3 fruit fly cellular contexts compared by ENCODE assay signal in genomic region chr2L:2585285-2585684, dm6.
TF ChIP-seq lines count a peak whose summit lies in the region.

Gene Drp1 (minus strand): TSS chr2L:2585430.

TF ChIP-seq in whole organism, adult, 20 proteins besides CTCF, POLR2A, EP300 and RAD21 (continued from another document):
- peak; percentile 1 for TF ChIP-seq CG7045 (GFP tag; optimal IDR thresholded peaks at IDR 0.05; lab: Kevin White, UChicago)
- TF ChIP-seq kay (GFP tag; lab: Kevin White, UChicago; ENCODE audit: borderline replicate concordance), result no peak
TF ChIP-seq in whole organism, adult: peak in this region for 12.

TF ChIP-seq in whole organism, embryonic, 481 proteins besides CTCF, POLR2A, EP300 and RAD21 (continued from another document and continues in another):
- TF ChIP-seq tna (GFP tag; IDR thresholded peaks at IDR 0.05; lab: Robert Waterston, UW; ENCODE audit: partially characterized antibody) (peak; percentile 58; the same call in 1 of the 2 replicates), CkIIα-i1 (GFP tag; IDR thresholded peaks at IDR 0.05; lab: Robert Waterston, UW) (no peak), CG13123 (GFP tag; optimal IDR thresholded peaks at IDR 0.05; lab: Kevin White, UChicago) (no peak), ci (GFP tag; IDR thresholded peaks at IDR 0.05; lab: Robert Waterston, UW) (peak; percentile 60; the same call in 1 of the 3 replicates), scrt (GFP tag; optimal IDR thresholded peaks at IDR 0.05; lab: Kevin White, UChicago) (no peak), lilli (GFP tag; optimal IDR thresholded peaks at IDR 0.05; lab: Kevin White, UChicago) (peak; percentile 64), sima (GFP tag; optimal IDR thresholded peaks at IDR 0.05; lab: Kevin White, UChicago) (no peak), CG18476 (GFP tag; optimal IDR thresholded peaks at IDR 0.05; lab: Kevin White, UChicago) (no peak), oc (tag; optimal IDR thresholded peaks at IDR 0.05; lab: Kevin White, UChicago) (no peak), Dfd (GFP tag; optimal IDR thresholded peaks at IDR 0.05; lab: Kevin White, UChicago) (no peak), HLH54F (GFP tag; optimal IDR thresholded peaks at IDR 0.05; lab: Kevin White, UChicago) (peak; percentile 60), chm (GFP tag; IDR thresholded peaks at IDR 0.05; lab: Robert Waterston, UW) (peak; percentile 61; the same call in 1 of the 2 replicates), dmrt99B (tag; optimal IDR thresholded peaks at IDR 0.05; lab: Kevin White, UChicago) (no peak), Adf1 (GFP tag; IDR thresholded peaks at IDR 0.05; lab: Robert Waterston, UW) (no peak), CG15601 (tag; optimal IDR thresholded peaks at IDR 0.05; lab: Kevin White, UChicago) (peak; percentile 24), CG10366 (GFP tag; IDR thresholded peaks at IDR 0.05; lab: Robert Waterston, UW) (no peak), wek (GFP tag; optimal IDR thresholded peaks at IDR 0.05; lab: Kevin White, UChicago) (no peak), chinmo (GFP tag; IDR thresholded peaks at IDR 0.05; lab: Robert Waterston, UW; ENCODE audit: partially characterized antibody) (0 out of 4 replicates have a peak, but pooled peaks have one; percentile 70), az2 (GFP tag; optimal IDR thresholded peaks at IDR 0.05; lab: Kevin White, UChicago) (peak; percentile 14), CG7271 (tag; optimal IDR thresholded peaks at IDR 0.05; lab: Kevin White, UChicago) (no peak), E2f2 (GFP tag; IDR thresholded peaks at IDR 0.05; lab: Robert Waterston, UW) (peak; percentile 99), CG5953 (GFP tag; IDR thresholded peaks at IDR 0.05; lab: Robert Waterston, UW) (no peak), lab (GFP tag; optimal IDR thresholded peaks at IDR 0.05; lab: Kevin White, UChicago) (no peak), Dek (tag; optimal IDR thresholded peaks at IDR 0.05; lab: Kevin White, UChicago) (no peak), CG18599 (GFP tag; optimal IDR thresholded peaks at IDR 0.05; lab: Kevin White, UChicago) (no peak), CG12391 (tag; optimal IDR thresholded peaks at IDR 0.05; lab: Kevin White, UChicago) (peak; percentile 9), wdn (GFP tag; IDR thresholded peaks at IDR 0.05; lab: Robert Waterston, UW) (0 out of 2 replicates have a peak, but pooled peaks have one; percentile 23), mirr (GFP tag; optimal IDR thresholded peaks at IDR 0.05; lab: Kevin White, UChicago) (peak; percentile 22), CG6689 (GFP tag; IDR thresholded peaks at IDR 0.05; lab: Robert Waterston, UW) (no peak), sens (GFP tag; lab: Kevin White, UChicago) (peak; percentile 82), ase (GFP tag; IDR thresholded peaks at IDR 0.05; lab: Robert Waterston, UW) (no peak), en (GFP tag; optimal IDR thresholded peaks at IDR 0.05; lab: Kevin White, UChicago) (no peak), pan (optimal IDR thresholded peaks at IDR 0.05; lab: Kevin White, UChicago) (no peak), pan (GFP tag; optimal IDR thresholded peaks at IDR 0.05 in 1 of 2, IDR thresholded peaks at IDR 0.05 in 1 of 2) (peak in 1 of 2 experiments; percentile 51), gem (tag; optimal IDR thresholded peaks at IDR 0.05; lab: Kevin White, UChicago) (no peak), Oli (tag; optimal IDR thresholded peaks at IDR 0.05; lab: Kevin White, UChicago) (no peak), Usf (GFP tag; optimal IDR thresholded peaks at IDR 0.05; lab: Kevin White, UChicago) (no peak), TFAM (GFP tag; optimal IDR thresholded peaks at IDR 0.05; lab: Kevin White, UChicago) (no peak), H2.0 (GFP tag; IDR thresholded peaks at IDR 0.05; lab: Robert Waterston, UW) (peak; percentile 34; the same call in 1 of the 2 replicates), CG4360 (GFP tag; IDR thresholded peaks at IDR 0.05; lab: Robert Waterston, UW) (peak; percentile 18; the same call in 1 of the 2 replicates), CG11504 (tag; optimal IDR thresholded peaks at IDR 0.05; lab: Kevin White, UChicago) (no peak), CG6813 (GFP tag; optimal IDR thresholded peaks at IDR 0.05; lab: Kevin White, UChicago) (no peak), schlank (tag; optimal IDR thresholded peaks at IDR 0.05; lab: Kevin White, UChicago) (no peak), gt (GFP tag; IDR thresholded peaks at IDR 0.05; lab: Robert Waterston, UW) (0 out of 2 replicates have a peak, but pooled peaks have one; percentile 24), CG8281 (tag; optimal IDR thresholded peaks at IDR 0.05; lab: Kevin White, UChicago) (no peak), knrl (GFP tag; IDR thresholded peaks at IDR 0.05; lab: Robert Waterston, UW; ENCODE audit: partially characterized antibody) (peak; percentile 77), Mad (GFP tag; optimal IDR thresholded peaks at IDR 0.05; lab: Kevin White, UChicago) (peak; percentile 78), Fer1 (GFP tag; optimal IDR thresholded peaks at IDR 0.05; lab: Kevin White, UChicago) (peak; percentile 52), Fer2 (tag; optimal IDR thresholded peaks at IDR 0.05; lab: Kevin White, UChicago) (no peak), HmgD (GFP tag; optimal IDR thresholded peaks at IDR 0.05; lab: Kevin White, UChicago) (peak; percentile 96), Ada2b (GFP tag; IDR thresholded peaks at IDR 0.05; lab: Robert Waterston, UW) (no peak), pb (GFP tag; optimal IDR thresholded peaks at IDR 0.05; lab: Kevin White, UChicago) (no peak), cg (GFP tag; optimal IDR thresholded peaks at IDR 0.05; lab: Kevin White, UChicago) (no peak), Chrac-16 (GFP tag; optimal IDR thresholded peaks at IDR 0.05; lab: Kevin White, UChicago) (peak; percentile 27), ap (GFP tag; IDR thresholded peaks at IDR 0.05; lab: Robert Waterston, UW) (no peak), fd64A (GFP tag; optimal IDR thresholded peaks at IDR 0.05; lab: Kevin White, UChicago) (no peak), otp (GFP tag; IDR thresholded peaks at IDR 0.05; lab: Robert Waterston, UW) (no peak), fd3F (GFP tag; optimal IDR thresholded peaks at IDR 0.05; lab: Kevin White, UChicago) (no peak), CG34224 (GFP tag; IDR thresholded peaks at IDR 0.05; lab: Robert Waterston, UW; ENCODE audit: partially characterized antibody) (peak; percentile 63), pzg (GFP tag; optimal IDR thresholded peaks at IDR 0.05; lab: Kevin White, UChicago) (peak; percentile 98), Opbp (GFP tag; IDR thresholded peaks at IDR 0.05; lab: Robert Waterston, UW; ENCODE audit: partially characterized antibody) (peak; percentile 83), odd (GFP tag; optimal IDR thresholded peaks at IDR 0.05; lab: Kevin White, UChicago) (no peak), Meics (GFP tag; optimal IDR thresholded peaks at IDR 0.05; lab: Kevin White, UChicago) (peak; percentile 35), Xbp1 (GFP tag; optimal IDR thresholded peaks at IDR 0.05; lab: Kevin White, UChicago) (peak; percentile 57), tin (GFP tag; optimal IDR thresholded peaks at IDR 0.05; lab: Kevin White, UChicago) (peak; percentile 58)

TF ChIP-seq in whole organism, prepupa, 60 proteins besides CTCF, POLR2A, EP300 and RAD21 (continued from another document):
- TF ChIP-seq Blimp-1 (GFP tag; optimal IDR thresholded peaks at IDR 0.05; lab: Kevin White, UChicago), result no peak
- no peak for TF ChIP-seq topi (GFP tag; optimal IDR thresholded peaks at IDR 0.05; lab: Kevin White, UChicago)
- peak; percentile 36; the same call in 2 of the 3 replicates for TF ChIP-seq CG6163 (GFP tag; IDR thresholded peaks at IDR 0.05; lab: Robert Waterston, UW)
- TF ChIP-seq fd85E (GFP tag; optimal IDR thresholded peaks at IDR 0.05; lab: Kevin White, UChicago), result no peak
- peak; percentile 6 for TF ChIP-seq OdsH (GFP tag; optimal IDR thresholded peaks at IDR 0.05; lab: Kevin White, UChicago)
- TF ChIP-seq CG6792 (GFP tag; optimal IDR thresholded peaks at IDR 0.05; lab: Kevin White, UChicago), result no peak
- TF ChIP-seq Sox102F (GFP tag; optimal IDR thresholded peaks at IDR 0.05; lab: Kevin White, UChicago), result no peak
- no peak for TF ChIP-seq Hr4 (GFP tag; optimal IDR thresholded peaks at IDR 0.05; lab: Kevin White, UChicago)
- no peak for TF ChIP-seq CG10669 (GFP tag; optimal IDR thresholded peaks at IDR 0.05; lab: Kevin White, UChicago)
- TF ChIP-seq Eip93F (GFP tag; optimal IDR thresholded peaks at IDR 0.05; lab: Kevin White, UChicago), result no peak
- no peak for TF ChIP-seq svp (GFP tag; lab: Kevin White, UChicago)
- TF ChIP-seq Hr38 (GFP tag; optimal IDR thresholded peaks at IDR 0.05; lab: Kevin White, UChicago), result no peak
- no peak for TF ChIP-seq Smox (GFP tag; optimal IDR thresholded peaks at IDR 0.05; lab: Kevin White, UChicago)
- TF ChIP-seq vri (GFP tag; optimal IDR thresholded peaks at IDR 0.05; lab: Kevin White, UChicago), result peak; percentile 8
- no peak for TF ChIP-seq acj6 (GFP tag; optimal IDR thresholded peaks at IDR 0.05; lab: Kevin White, UChicago)
- peak; percentile 52 for TF ChIP-seq CG31627 (GFP tag; optimal IDR thresholded peaks at IDR 0.05; lab: Kevin White, UChicago)
- TF ChIP-seq Ets21C (GFP tag; optimal IDR thresholded peaks at IDR 0.05; lab: Kevin White, UChicago), result no peak
- TF ChIP-seq eg (GFP tag; IDR thresholded peaks at IDR 0.05; lab: Robert Waterston, UW), result no peak
- TF ChIP-seq Ets96B (tag; optimal IDR thresholded peaks at IDR 0.05; lab: Kevin White, UChicago), result no peak
- TF ChIP-seq CG10631 (GFP tag; optimal IDR thresholded peaks at IDR 0.05; lab: Kevin White, UChicago), result peak; percentile 3
- no peak for TF ChIP-seq dsx (GFP tag; optimal IDR thresholded peaks at IDR 0.05; lab: Kevin White, UChicago; ENCODE audit: poor library complexity, severe bottlenecking)
- no peak for TF ChIP-seq Met (GFP tag; optimal IDR thresholded peaks at IDR 0.05; lab: Kevin White, UChicago)
- TF ChIP-seq Sox14 (GFP tag; optimal IDR thresholded peaks at IDR 0.05; lab: Kevin White, UChicago), result no peak
- no peak for TF ChIP-seq CG1621 (tag; optimal IDR thresholded peaks at IDR 0.05; lab: Kevin White, UChicago)
- TF ChIP-seq salr (GFP tag; optimal IDR thresholded peaks at IDR 0.05; lab: Kevin White, UChicago), result no peak
- no peak for TF ChIP-seq Eip78C (GFP tag; lab: Kevin White, UChicago)
- TF ChIP-seq Hr39 (GFP tag; optimal IDR thresholded peaks at IDR 0.05; lab: Kevin White, UChicago), result peak; percentile 26
- no peak for TF ChIP-seq spab (GFP tag; optimal IDR thresholded peaks at IDR 0.05; lab: Kevin White, UChicago)
- TF ChIP-seq Eip75B (GFP tag; optimal IDR thresholded peaks at IDR 0.05; lab: Kevin White, UChicago), result peak; percentile 26
- peak; percentile 31 for TF ChIP-seq CG3919 (GFP tag; optimal IDR thresholded peaks at IDR 0.05; lab: Kevin White, UChicago)
- TF ChIP-seq CG8632 (GFP tag; optimal IDR thresholded peaks at IDR 0.05; lab: Kevin White, UChicago), result no peak
- no peak for TF ChIP-seq CG11762 (GFP tag; optimal IDR thresholded peaks at IDR 0.05; lab: Kevin White, UChicago; ENCODE audit: insufficient read depth)
- TF ChIP-seq ss (GFP tag; optimal IDR thresholded peaks at IDR 0.05; lab: Kevin White, UChicago), result no peak
- no peak for TF ChIP-seq achi (GFP tag; optimal IDR thresholded peaks at IDR 0.05; lab: Kevin White, UChicago)
- no peak for TF ChIP-seq fkh (GFP tag; optimal IDR thresholded peaks at IDR 0.05; lab: Kevin White, UChicago)
- no peak for TF ChIP-seq CG11294 (GFP tag; IDR thresholded peaks at IDR 0.05; lab: Robert Waterston, UW)
- TF ChIP-seq Gug (GFP tag; IDR thresholded peaks at IDR 0.05; lab: Robert Waterston, UW), result no peak
- no peak for TF ChIP-seq CG6808 (GFP tag; optimal IDR thresholded peaks at IDR 0.05; lab: Kevin White, UChicago)
TF ChIP-seq in whole organism, prepupa: peak in this region for 11.
